Fruit fly (Drosophila melanogaster): Measurements from ENCODE around the gene BORCS6.

Gene BORCS6

dm6 chr3L:552950-553349 lies 12.3 kb downstream of the BORCS6 start:
- TF ChIP-seq CG17801 (GFP tag; optimal IDR thresholded peaks at IDR 0.05; ENCODE audit: partially characterized antibody): peak; percentile 87

DNA sequence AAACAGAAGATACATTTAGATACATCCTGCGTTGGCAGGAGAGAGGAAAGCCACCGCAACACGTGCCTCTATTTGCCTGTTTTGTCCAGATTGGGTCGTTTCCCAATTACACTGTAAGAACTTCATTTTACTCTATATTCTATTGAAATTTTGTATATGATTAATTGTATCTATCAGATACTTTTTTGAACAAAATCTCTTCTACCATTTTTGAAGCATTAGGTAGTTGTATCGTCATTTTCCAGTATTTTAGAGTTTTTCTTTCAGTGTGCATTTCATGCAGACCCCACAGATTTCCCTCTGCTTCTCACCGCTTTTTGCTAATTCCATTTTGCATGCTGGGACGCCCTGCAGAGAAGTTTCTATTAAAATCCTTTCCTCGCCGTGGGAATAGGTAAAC lies 13.9 kb downstream of the BORCS6 start:
- TF ChIP-seq CG17801 (GFP tag; optimal IDR thresholded peaks at IDR 0.05; ENCODE audit: partially characterized antibody): no peak

- no peak for TF ChIP-seq CG17801 (GFP tag; optimal IDR thresholded peaks at IDR 0.05; ENCODE audit: partially characterized antibody)
Observed at dm6 chr3L:555326-555725, 14.7 kb downstream of the BORCS6 start.

dm6 chr3L:555898-556540 lies 15.4 kb downstream of the BORCS6 start:
- TF ChIP-seq CG17801 (GFP tag; optimal IDR thresholded peaks at IDR 0.05; ENCODE audit: partially characterized antibody): no peak

DNA sequence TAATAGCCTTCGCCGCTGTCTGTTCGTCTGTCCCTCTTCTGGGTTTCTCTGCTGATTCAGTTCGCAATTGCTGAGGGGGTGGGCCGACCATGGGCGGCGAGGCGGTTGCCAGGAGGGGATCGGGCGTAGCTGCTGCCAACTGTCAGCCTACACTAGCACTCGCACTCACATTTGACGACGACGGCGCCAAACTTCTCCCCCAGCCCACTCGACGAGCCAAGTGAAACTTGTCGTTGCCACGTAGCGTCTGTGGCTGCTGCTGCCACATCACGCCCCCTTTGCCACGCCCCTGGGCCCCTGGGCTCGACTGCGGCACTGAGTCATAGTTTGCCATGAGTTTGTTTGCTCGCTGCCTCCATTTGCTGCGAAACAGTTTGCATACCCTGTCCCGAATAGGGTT lies 16.6 kb downstream of the BORCS6 start:
- no peak for TF ChIP-seq CG17801 (GFP tag; optimal IDR thresholded peaks at IDR 0.05; ENCODE audit: partially characterized antibody)

DNA sequence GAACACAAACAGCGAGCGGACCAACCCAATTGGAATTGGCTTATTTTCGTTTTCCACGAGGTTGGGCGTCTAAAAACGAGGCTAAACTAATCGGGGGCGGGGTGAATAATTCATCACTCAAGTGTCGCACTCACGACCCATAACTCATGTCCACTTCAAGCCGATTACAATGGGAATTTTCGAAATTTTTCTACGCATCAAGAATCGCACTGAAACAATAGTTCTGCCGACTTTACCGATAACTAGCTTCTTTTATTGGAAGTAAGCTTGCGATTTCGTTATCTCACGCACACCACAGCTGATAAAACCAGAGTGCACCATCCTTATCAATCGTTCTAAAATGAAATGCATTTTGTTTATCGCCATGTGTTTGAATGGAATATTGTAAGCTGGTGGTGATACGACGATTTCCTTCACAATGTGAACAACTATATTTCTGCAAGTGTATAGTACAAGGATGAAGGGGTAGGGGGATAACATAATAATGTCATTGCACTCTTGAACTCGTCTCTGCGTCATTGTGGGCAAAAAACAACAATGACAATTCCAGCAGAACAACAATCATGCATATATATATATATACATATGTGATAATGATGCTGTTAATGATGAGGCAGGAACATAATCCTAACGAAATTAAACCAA lies 18.9 kb downstream of the BORCS6 start:
- TF ChIP-seq CG17801 (GFP tag; optimal IDR thresholded peaks at IDR 0.05; ENCODE audit: partially characterized antibody): no peak

dm6 chr3L:561117-561516 lies 20.5 kb downstream of the BORCS6 start:
- no peak for TF ChIP-seq CG17801 (GFP tag; optimal IDR thresholded peaks at IDR 0.05; ENCODE audit: partially characterized antibody)

DNA sequence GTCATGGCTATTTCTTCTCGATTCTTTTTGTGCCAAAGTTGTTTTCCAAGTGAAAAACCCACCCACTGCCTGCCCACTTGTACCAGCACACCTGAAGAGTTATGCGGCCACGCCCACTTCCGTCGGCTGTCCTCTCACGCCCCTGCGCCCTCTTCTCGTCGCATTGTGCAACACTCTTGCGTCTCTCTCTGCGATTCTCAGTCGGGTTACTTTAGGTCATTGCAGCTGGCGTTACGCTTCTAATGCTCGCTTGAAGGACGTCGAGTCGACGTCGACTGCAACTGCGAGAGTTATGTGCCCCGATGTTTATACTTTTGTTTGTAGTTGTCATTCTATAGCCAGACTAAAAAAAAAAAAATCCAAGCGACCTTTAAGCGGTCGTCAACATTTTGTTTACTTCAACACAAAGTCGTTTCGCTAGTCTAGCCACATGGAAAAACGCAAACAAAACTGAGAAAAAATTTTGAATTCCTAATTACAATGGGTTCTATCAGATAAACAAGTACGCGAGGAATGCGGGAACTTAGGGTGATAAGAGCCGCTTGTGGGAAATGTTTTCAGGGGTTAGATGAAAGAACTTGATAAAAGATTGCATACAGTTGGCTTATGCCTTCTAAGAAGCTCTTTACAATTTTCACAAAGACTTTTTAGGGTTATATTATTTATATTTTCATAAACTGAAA lies 21.3 kb downstream of the BORCS6 start:
- TF ChIP-seq CG17801 (GFP tag; optimal IDR thresholded peaks at IDR 0.05; ENCODE audit: partially characterized antibody): no peak

DNA sequence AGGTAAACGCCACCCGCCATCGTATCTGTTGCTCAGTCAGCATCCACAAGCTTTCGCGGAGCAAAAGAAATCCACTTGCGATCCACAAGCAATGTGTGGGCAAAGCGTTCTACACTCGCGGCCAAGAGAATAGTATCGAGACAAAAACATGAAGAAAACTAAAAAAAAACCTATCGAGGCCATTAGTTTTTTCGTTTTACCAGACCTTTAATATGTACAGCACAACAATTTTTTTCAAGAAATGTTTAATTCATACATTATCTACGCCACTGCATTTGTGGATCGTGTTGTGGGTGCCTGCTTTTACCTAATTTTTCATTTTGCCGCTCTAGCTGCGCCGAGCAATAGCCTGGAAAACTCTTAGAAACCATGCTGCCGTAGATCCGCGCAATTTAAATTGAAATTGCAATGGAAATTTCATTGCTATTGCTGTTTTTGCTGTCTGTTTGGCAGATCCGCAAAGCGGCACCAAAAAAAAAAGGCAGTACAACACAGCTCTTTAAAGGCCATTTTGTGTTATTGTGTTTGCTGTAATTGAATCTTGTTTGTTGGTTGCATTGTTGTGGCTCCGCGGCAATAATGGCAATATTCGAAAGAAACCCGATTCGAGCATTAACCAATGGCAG lies 22.5 kb downstream of the BORCS6 start:
- no peak for TF ChIP-seq CG17801 (GFP tag; optimal IDR thresholded peaks at IDR 0.05; ENCODE audit: partially characterized antibody)

- TF ChIP-seq CG17801 (GFP tag; optimal IDR thresholded peaks at IDR 0.05; ENCODE audit: partially characterized antibody): peak; percentile 82
Observed at dm6 chr3L:563951-564350, 23.3 kb downstream of the BORCS6 start.

dm6 chr3L:565561-565960 lies 24.9 kb downstream of the BORCS6 start:
- TF ChIP-seq CG17801 (GFP tag; optimal IDR thresholded peaks at IDR 0.05; ENCODE audit: partially characterized antibody): no peak

DNA sequence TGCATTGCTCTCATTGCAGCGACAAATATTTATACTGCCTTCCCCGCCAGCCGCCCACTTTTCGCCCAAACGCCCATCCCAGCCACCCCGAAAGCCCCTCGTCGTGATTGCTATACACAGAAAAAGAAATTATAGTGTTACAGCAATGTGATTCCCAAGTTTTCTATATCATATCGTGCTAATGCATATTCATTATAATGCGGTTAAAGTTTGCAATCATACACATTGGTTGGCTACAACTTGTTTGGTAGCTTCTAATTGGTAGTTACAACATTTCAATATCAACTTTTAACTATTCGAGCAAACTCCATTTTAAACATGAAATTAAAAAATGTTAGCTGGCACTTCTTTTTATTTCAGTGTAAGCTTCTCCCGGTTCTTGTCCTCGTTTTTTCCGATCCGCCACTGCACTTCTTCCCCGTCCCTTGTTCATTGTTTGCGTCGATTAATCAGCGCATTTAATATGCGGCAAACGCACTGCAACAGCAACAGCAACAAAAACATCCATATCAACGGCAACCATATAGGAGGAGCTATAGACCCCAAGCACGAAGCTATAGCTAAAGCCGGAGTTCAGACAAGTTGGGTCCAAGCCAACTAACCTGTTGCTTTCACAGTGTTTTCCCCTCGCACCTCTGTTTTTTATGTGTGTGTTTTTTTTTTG lies 25.4 kb downstream of the BORCS6 start:
- TF ChIP-seq CG17801 (GFP tag; optimal IDR thresholded peaks at IDR 0.05; ENCODE audit: partially characterized antibody): peak; percentile 1

dm6 chr3L:572940-573339 lies 32.3 kb downstream of the BORCS6 start:
- no peak for TF ChIP-seq CG17801 (GFP tag; optimal IDR thresholded peaks at IDR 0.05; ENCODE audit: partially characterized antibody)

- no peak for TF ChIP-seq CG17801 (GFP tag; optimal IDR thresholded peaks at IDR 0.05; ENCODE audit: partially characterized antibody)
Observed at dm6 chr3L:581037-581436, 40.4 kb downstream of the BORCS6 start, which contains the start of gene Ppm1. Ppm1 (plus strand) TSS chr3L:581337.

- no peak for TF ChIP-seq CG17801 (GFP tag; optimal IDR thresholded peaks at IDR 0.05; ENCODE audit: partially characterized antibody)
Observed at dm6 chr3L:586582-587213, 46.0 kb downstream of the BORCS6 start.
